Worm (Caenorhabditis elegans) whole organism, L4/young adult: ENCODE measurements around the gene eif-3.F.

Experiments used
- W03F9.2 ChIP-seq: fragments of 150-350 bp; optimal IDR thresholded peaks from 2 replicates; lab custom pipeline; 2014; ENCODE audit warnings: missing biosample characterization, missing genetic modification characterization
- dao-5 ChIP-seq: sonication (generic microtip); optimal IDR thresholded peaks from 2 replicates; lab custom pipeline; 2016; ENCODE audit warnings: missing genotype, missing genetic modification characterization, moderate library complexity, missing compliant biosample characterization
- him-1 ChIP-seq: sonication (generic microtip); optimal IDR thresholded peaks from 2 replicates; lab custom pipeline; 2016; ENCODE audit warnings: missing genotype, missing genetic modification reagents, missing genetic modification characterization, missing compliant biosample characterization

DNA sequence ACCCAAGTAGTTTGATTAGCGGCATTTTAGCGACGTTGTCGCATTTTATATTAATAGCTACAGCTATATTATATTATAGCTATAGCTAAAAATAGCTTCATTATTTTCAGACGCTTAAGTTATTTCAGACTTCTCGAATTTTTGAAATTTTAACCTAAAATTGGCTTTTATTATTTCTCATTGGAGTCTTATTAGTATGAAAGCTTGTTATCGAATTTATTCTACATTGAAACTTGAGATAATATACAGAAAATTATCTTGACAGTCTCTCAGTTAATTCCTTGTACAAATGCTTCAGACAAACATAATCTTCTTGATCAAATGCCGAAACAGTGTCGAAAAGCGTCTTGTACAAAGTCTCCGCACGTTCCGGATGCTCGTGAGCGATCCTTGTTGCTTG is 48.4 kb downstream of the eif-3.F start, which contains the start of gene srh-48:
- no peak for TF ChIP-seq W03F9.2 (tag; lab: Kevin White, UChicago)
- TF ChIP-seq him-1 (tag; lab: Kevin White, UChicago), result no peak
- no peak for TF ChIP-seq dao-5 (tag; lab: Kevin White, UChicago)
